Worm (Caenorhabditis elegans): ENCODE measurements around the gene C03B1.13.

The C03B1.13 gene

DNA sequence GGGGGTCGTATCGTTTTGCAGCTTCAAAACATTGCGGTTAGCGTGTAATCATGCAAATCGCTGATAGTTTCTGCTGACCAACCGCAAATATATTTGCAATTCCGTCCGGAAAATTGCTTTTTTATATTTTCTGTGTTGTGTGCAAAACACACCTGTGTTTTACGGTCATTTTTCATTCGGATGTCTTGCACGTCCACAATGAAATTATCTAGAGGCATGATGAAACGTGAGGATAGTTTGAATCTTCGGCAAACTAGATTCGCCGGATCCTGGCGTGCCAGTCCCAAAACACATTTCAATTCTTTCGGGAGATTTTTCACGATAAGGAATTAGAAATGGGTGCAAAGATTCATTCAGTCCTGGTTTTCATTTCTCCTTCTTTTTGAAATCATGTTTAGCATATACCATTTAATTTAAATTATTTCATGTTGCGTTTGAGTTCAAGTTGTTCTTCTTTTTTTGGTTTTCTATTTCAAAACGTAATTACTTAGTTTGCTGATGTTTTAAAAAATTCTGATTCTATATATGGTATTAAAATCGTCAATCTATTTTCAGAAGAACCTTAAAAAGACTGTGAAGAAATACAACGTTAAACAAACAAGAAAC lies 17.3 kb upstream of the C03B1.13 start, which contains the start of gene C03B1.5:
Gene C03B1.5 (plus strand): TSS at position 556 of the 606 bp plus-strand sequence.
- no peak for TF ChIP-seq zag-1 (tag; optimal IDR thresholded peaks at IDR 0.05)
- no peak for TF ChIP-seq egl-13 (tag; optimal IDR thresholded peaks at IDR 0.05)
- no peak for TF ChIP-seq nhr-20 (tag; optimal IDR thresholded peaks at IDR 0.05)
- no peak for TF ChIP-seq ama-1 (optimal IDR thresholded peaks at IDR 0.05)
- no peak for TF ChIP-seq ets-5 (GFP tag; IDR thresholded peaks at IDR 0.05)
- no peak for TF ChIP-seq nhr-77 (tag; optimal IDR thresholded peaks at IDR 0.05)
- TF ChIP-seq mdl-1 (tag; optimal IDR thresholded peaks at IDR 0.05): no peak
- no peak for TF ChIP-seq lin-13 (GFP tag; optimal IDR thresholded peaks at IDR 0.05)
- TF ChIP-seq sup-37 (GFP tag; optimal IDR thresholded peaks at IDR 0.05): no peak
- no peak for TF ChIP-seq nhr-28 (tag; optimal IDR thresholded peaks at IDR 0.05)
- TF ChIP-seq ceh-90 (tag; optimal IDR thresholded peaks at IDR 0.05): no peak
- peak; percentile 15 for TF ChIP-seq elt-2 (tag; optimal IDR thresholded peaks at IDR 0.05)
- no peak for TF ChIP-seq ceh-82 (tag; optimal IDR thresholded peaks at IDR 0.05)
- no peak for TF ChIP-seq efl-1 (optimal IDR thresholded peaks at IDR 0.05)
- TF ChIP-seq efl-1 (GFP tag; optimal IDR thresholded peaks at IDR 0.05 in 1 of 2): peak in 1 of 2 experiments; percentile 91

DNA sequence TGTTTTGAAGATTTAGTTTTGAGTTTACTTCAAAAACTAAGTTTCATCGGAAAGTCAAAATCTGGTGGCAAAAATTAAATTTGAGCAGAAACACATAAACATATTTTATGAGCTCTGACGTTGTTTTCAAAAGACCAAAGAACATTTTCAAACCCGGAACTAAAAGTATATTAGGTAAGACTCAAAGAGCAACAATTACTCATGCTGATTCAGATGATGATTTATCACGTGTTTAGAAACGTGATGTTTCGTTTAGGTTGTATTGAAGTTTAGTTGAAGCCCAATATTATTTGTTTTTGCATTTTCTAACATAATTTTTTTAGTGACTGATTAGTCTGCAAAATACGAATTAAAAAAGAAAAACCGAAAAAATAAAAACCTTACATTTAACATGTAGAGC lies 15.9 kb upstream of the C03B1.13 start:
- TF ChIP-seq sox-4 (tag; optimal IDR thresholded peaks at IDR 0.05): peak; percentile 43
- peak; percentile 51 for TF ChIP-seq nhr-71 (tag; optimal IDR thresholded peaks at IDR 0.05)
- TF ChIP-seq ceh-8 (GFP tag; optimal IDR thresholded peaks at IDR 0.05): peak; percentile 60
- TF ChIP-seq fkh-8 (tag; optimal IDR thresholded peaks at IDR 0.05): peak; percentile 78
- TF ChIP-seq blmp-1 (tag; optimal IDR thresholded peaks at IDR 0.05): no peak
- no peak for TF ChIP-seq nhr-28 (tag; optimal IDR thresholded peaks at IDR 0.05)
- peak; percentile 3 for TF ChIP-seq nhr-20 (tag; optimal IDR thresholded peaks at IDR 0.05)
- TF ChIP-seq unc-130 (tag; optimal IDR thresholded peaks at IDR 0.05): no peak
- TF ChIP-seq xbp-1 (tag; optimal IDR thresholded peaks at IDR 0.05): peak; percentile 15
- TF ChIP-seq ztf-11 (tag; optimal IDR thresholded peaks at IDR 0.05): no peak
- TF ChIP-seq hlh-4 (tag; optimal IDR thresholded peaks at IDR 0.05): no peak
- no peak for TF ChIP-seq ceh-63 (GFP tag; optimal IDR thresholded peaks at IDR 0.05)
- no peak for TF ChIP-seq irx-1 (tag; optimal IDR thresholded peaks at IDR 0.05)

DNA sequence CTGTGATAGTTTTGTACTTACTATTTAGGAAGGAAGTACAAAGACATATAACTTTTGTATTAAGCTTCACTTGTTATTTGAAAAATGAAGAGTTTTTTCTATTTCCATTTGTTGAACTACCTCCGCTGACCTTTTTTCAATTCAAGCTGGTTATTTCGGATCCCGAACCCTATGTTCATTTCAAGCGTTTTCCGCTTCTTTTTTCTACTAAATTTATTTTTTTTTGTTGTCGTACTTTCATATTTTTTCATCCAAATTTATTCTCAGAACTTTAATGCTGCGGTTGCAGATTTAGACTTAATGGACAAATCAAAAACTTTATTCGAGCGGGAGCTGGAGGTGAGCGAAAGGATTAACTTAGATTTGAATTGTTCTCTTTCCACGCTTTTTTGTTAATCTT lies 12.2 kb upstream of the C03B1.13 start, which contains the start of gene C03B1.6:
Gene C03B1.6 (plus strand): TSS at position 301 of the 400 bp plus-strand sequence.
- TF ChIP-seq nhr-47 (tag; optimal IDR thresholded peaks at IDR 0.05) (no peak), zip-4 (GFP tag; optimal IDR thresholded peaks at IDR 0.05) (no peak), unc-62 (GFP tag; optimal IDR thresholded peaks at IDR 0.05) (no peak), unc-86 (tag; optimal IDR thresholded peaks at IDR 0.05) (no peak), pqm-1 (tag; optimal IDR thresholded peaks at IDR 0.05) (no peak), nhr-12 (tag; optimal IDR thresholded peaks at IDR 0.05) (no peak), ama-1 (optimal IDR thresholded peaks at IDR 0.05) (no peak), dsc-1 (tag; optimal IDR thresholded peaks at IDR 0.05) (peak; percentile 7)

DNA sequence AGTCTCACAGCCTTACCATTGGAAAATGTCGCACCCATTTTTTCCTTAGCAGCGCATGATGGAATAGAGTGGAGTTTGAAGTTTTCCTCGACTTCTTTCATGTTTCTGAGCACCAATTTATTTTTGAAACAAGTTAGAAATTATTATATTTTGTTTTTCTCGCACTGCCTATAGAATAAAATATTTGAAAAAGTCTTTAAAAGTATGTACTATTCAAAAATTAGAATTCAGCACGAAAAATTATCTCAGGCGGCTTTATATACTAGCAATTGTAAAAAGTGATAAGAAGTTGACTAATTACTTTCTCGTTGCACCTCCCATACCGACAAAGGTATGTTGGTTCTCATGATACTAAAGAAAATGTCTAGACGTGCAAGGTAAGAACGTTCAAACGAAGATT lies 9.2 kb upstream of the C03B1.13 start, which contains the start of gene C03B1.9:
Gene C03B1.9 (minus strand): TSS at position 101 of the 400 bp plus-strand sequence.
- TF ChIP-seq irx-1 (tag; optimal IDR thresholded peaks at IDR 0.05) (no peak), ceh-90 (tag; optimal IDR thresholded peaks at IDR 0.05) (no peak), nhr-77 (tag; optimal IDR thresholded peaks at IDR 0.05) (no peak), mab-9 (GFP tag; IDR thresholded peaks at IDR 0.05) (no peak), lsy-2 (tag; optimal IDR thresholded peaks at IDR 0.05) (no peak), zag-1 (tag; optimal IDR thresholded peaks at IDR 0.05) (no peak), nhr-47 (tag; optimal IDR thresholded peaks at IDR 0.05) (no peak), nhr-20 (tag; optimal IDR thresholded peaks at IDR 0.05) (no peak), skn-1 (tag; optimal IDR thresholded peaks at IDR 0.05) (no peak)

Data from whole organism, L1 larva.